Fruit fly (Drosophila melanogaster): ENCODE results near the gene CG2701.

CG2701 gene

dm6 chrX:2703693-2704092, 16.4 kb downstream of the CG2701 start, which contains the start of gene Ugalt (continued):
- TF ChIP-seq Hr39 (optimal IDR thresholded peaks at IDR 0.05) (no peak), CG18619 (GFP tag; optimal IDR thresholded peaks at IDR 0.05) (peak; percentile 100), CG18011 (GFP tag; optimal IDR thresholded peaks at IDR 0.05) (peak; percentile 95), tin (GFP tag; optimal IDR thresholded peaks at IDR 0.05) (peak; percentile 100), ap (GFP tag; IDR thresholded peaks at IDR 0.05) (peak; percentile 100), shn (GFP tag; optimal IDR thresholded peaks at IDR 0.05) (peak; percentile 100), Lim3 (GFP tag; IDR thresholded peaks at IDR 0.05) (peak; percentile 100), stc (GFP tag; IDR thresholded peaks at IDR 0.05) (peak; percentile 100), trem (tag; optimal IDR thresholded peaks at IDR 0.05) (peak; percentile 98), ato (GFP tag; IDR thresholded peaks at IDR 0.05; ENCODE audit: partially characterized antibody) (no peak), Spps (tag; optimal IDR thresholded peaks at IDR 0.05) (peak; percentile 100), CG4707 (GFP tag; optimal IDR thresholded peaks at IDR 0.05) (peak; percentile 99), kni (GFP tag; optimal IDR thresholded peaks at IDR 0.05) (peak; percentile 100), CG1233 (GFP tag; optimal IDR thresholded peaks at IDR 0.05) (peak; percentile 100), Atf3 (GFP tag; optimal IDR thresholded peaks at IDR 0.05) (peak; percentile 100), CG6272 (GFP tag; IDR thresholded peaks at IDR 0.05) (peak; percentile 100), CG3995 (GFP tag; optimal IDR thresholded peaks at IDR 0.05) (peak; percentile 94), CG10462 (GFP tag; optimal IDR thresholded peaks at IDR 0.05) (peak; percentile 100), gfzf (GFP tag; optimal IDR thresholded peaks at IDR 0.05) (peak; percentile 55), CG11398 (GFP tag; optimal IDR thresholded peaks at IDR 0.05) (peak; percentile 100), dmrt11E (tag; optimal IDR thresholded peaks at IDR 0.05) (peak; percentile 99), lbe (GFP tag; optimal IDR thresholded peaks at IDR 0.05) (peak; percentile 99), CG15514 (GFP tag; optimal IDR thresholded peaks at IDR 0.05) (peak; percentile 97), wdn (GFP tag; IDR thresholded peaks at IDR 0.05) (peak; percentile 100), CG14965 (GFP tag; optimal IDR thresholded peaks at IDR 0.05; ENCODE audit: borderline replicate concordance) (peak; percentile 96), HmgD (GFP tag; optimal IDR thresholded peaks at IDR 0.05) (peak; percentile 100), Asciz (GFP tag; optimal IDR thresholded peaks at IDR 0.05) (peak; percentile 100), CG31441 (GFP tag; IDR thresholded peaks at IDR 0.05) (peak; percentile 100), CG8281 (tag; optimal IDR thresholded peaks at IDR 0.05) (peak; percentile 98), CG10321 (GFP tag; IDR thresholded peaks at IDR 0.05) (peak; percentile 94), Mes4 (GFP tag; optimal IDR thresholded peaks at IDR 0.05) (peak; percentile 100), peb (GFP tag; IDR thresholded peaks at IDR 0.05) (peak; percentile 100), CG10274 (GFP tag; optimal IDR thresholded peaks at IDR 0.05) (peak; percentile 99), so (GFP tag; IDR thresholded peaks at IDR 0.05) (peak; percentile 100), CG16863 (GFP tag; optimal IDR thresholded peaks at IDR 0.05) (peak; percentile 100), CG11247 (GFP tag; IDR thresholded peaks at IDR 0.05) (peak; percentile 100), pan (optimal IDR thresholded peaks at IDR 0.05) (no peak), pan (GFP tag; optimal IDR thresholded peaks at IDR 0.05 in 1 of 2, IDR thresholded peaks at IDR 0.05 in 1 of 2) (peak in 1 of 2 experiments; percentile 100), Rfx (GFP tag; IDR thresholded peaks at IDR 0.05) (peak; percentile 100), sim (GFP tag; IDR thresholded peaks at IDR 0.05) (peak; percentile 100), fd102C (GFP tag; optimal IDR thresholded peaks at IDR 0.05) (peak; percentile 97), hbn (GFP tag; IDR thresholded peaks at IDR 0.05; ENCODE audit: partially characterized antibody) (no peak), slbo (GFP tag; IDR thresholded peaks at IDR 0.05) (peak; percentile 100), unc-4 (GFP tag; IDR thresholded peaks at IDR 0.05; ENCODE audit: partially characterized antibody) (peak; percentile 54; the same call in 1 of the 2 replicates), CG16815 (GFP tag; optimal IDR thresholded peaks at IDR 0.05) (peak; percentile 100), GATAe (GFP tag; conservative IDR thresholded peaks at IDR 0.05) (peak; percentile 100), Hr78 (GFP tag; optimal IDR thresholded peaks at IDR 0.05) (peak in 1 of 2 experiments; percentile 99), CkIIα-i1 (GFP tag; IDR thresholded peaks at IDR 0.05) (peak; percentile 100), CG10366 (GFP tag; IDR thresholded peaks at IDR 0.05) (peak; percentile 100), inv (GFP tag; IDR thresholded peaks at IDR 0.05; ENCODE audit: partially characterized antibody) (peak; percentile 34; the same call in 1 of the 2 replicates), CG17328 (GFP tag; IDR thresholded peaks at IDR 0.05) (peak; percentile 100)

Data from whole organism, embryonic.